Worm (Caenorhabditis elegans): ENCODE results near the gene C45B2.8.

DNA sequence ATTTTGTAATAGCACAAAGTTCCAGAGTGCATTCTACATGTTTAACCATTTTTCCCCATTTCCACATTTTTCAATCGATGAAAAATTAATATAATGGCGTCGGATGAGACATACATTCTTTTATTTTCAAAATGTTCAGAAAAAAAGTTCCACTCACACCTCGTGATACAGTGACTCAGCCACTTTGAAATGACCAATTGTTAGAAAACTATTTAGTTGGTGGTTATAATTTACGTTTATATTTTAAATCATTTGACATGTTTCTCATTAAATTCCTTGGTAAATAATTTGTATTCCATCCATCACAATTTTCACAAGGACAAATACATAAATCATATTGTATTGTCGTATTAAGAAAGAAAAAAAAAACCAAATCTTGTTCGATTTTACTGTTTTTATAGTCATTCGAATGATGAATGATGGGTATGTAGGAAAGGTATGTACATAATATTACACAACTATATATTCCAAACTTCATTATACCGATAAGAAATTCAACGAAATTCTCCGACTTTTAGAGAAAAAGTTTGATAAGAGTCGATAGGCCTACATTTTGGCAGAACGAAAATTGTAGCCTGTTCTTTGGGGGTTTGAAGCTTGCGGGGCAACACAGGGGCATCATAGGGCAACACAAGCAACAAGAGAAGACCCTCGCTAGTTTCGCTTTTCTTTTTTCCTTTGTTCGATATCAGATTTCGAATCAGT, 12.8 kb downstream of the C45B2.8 start:
- TF ChIP-seq lin-13 (GFP tag; optimal IDR thresholded peaks at IDR 0.05) (no peak), egl-27 (tag; optimal IDR thresholded peaks at IDR 0.05) (no peak), pha-4 (GFP tag; IDR thresholded peaks at IDR 0.05) (no peak), pha-4 (tag; optimal IDR thresholded peaks at IDR 0.05) (no peak), nhr-25 (tag; optimal IDR thresholded peaks at IDR 0.05; ENCODE audit: borderline replicate concordance, insufficient read depth) (no peak), lir-3 (tag; optimal IDR thresholded peaks at IDR 0.05) (no peak), Y48G9A.11 (GFP tag; IDR thresholded peaks at IDR 0.05) (no peak)
